Fruit fly (Drosophila melanogaster) whole organism, prepupa: ENCODE data around the gene CG42710.

ENCODE experiments used
- Blimp-1 ChIP-seq: fragments of 200-800 bp; sonication (Bioruptor generic); optimal IDR thresholded peaks from 3 replicates; lab custom pipeline; 2017; ENCODE audit warnings: missing biosample characterization, missing genetic modification characterization, mild to moderate bottlenecking, moderate library complexity, missing genetic modification reagents
- CG11762 ChIP-seq: fragments of 200-800 bp; sonication (Bioruptor generic); optimal IDR thresholded peaks from 3 replicates; lab custom pipeline; 2016; ENCODE audit warnings: missing biosample characterization, missing genetic modification characterization; ENCODE audit not compliant: insufficient read depth
- CG15336 ChIP-seq: fragments of 200-800 bp; sonication (Bioruptor generic); IDR thresholded peaks from 2 replicates; pipeline ENCODE4 v1.3.6; 2022; ENCODE audit warnings: missing biosample characterization, missing genetic modification characterization
- CG16779 ChIP-seq: fragments of 200-800 bp; sonication (Bioruptor generic); optimal IDR thresholded peaks from 3 replicates; lab custom pipeline; 2017; ENCODE audit warnings: missing biosample characterization, mild to moderate bottlenecking, missing genetic modification characterization
- CG3032 ChIP-seq: fragments of 200-800 bp; optimal IDR thresholded peaks from 2 replicates; lab custom pipeline; 2019; ENCODE audit warnings: missing biosample characterization, mild to moderate bottlenecking, missing genetic modification characterization, moderate library complexity
- CG3919 ChIP-seq: fragments of 200-800 bp; sonication (Bioruptor generic); optimal IDR thresholded peaks from 3 replicates; lab custom pipeline; 2016; ENCODE audit warnings: missing biosample characterization, missing genetic modification characterization
- CG6276 ChIP-seq: fragments of 200-800 bp; sonication (Bioruptor generic); optimal IDR thresholded peaks from 2 replicates; lab custom pipeline; 2017; ENCODE audit warnings: missing biosample characterization, mild to moderate bottlenecking, missing genetic modification characterization
- CG8632 ChIP-seq: fragments of 200-800 bp; sonication (Bioruptor generic); optimal IDR thresholded peaks from 3 replicates; lab custom pipeline; 2016; ENCODE audit warnings: missing biosample characterization, missing genetic modification characterization
- CG9139 ChIP-seq: fragments of 200-800 bp; sonication (Bioruptor generic); optimal IDR thresholded peaks from 3 replicates; lab custom pipeline; 2017; ENCODE audit warnings: missing biosample characterization, mild to moderate bottlenecking, missing genetic modification characterization
- Lpt ChIP-seq: fragments of 200-800 bp; sonication (Bioruptor generic); optimal IDR thresholded peaks from 3 replicates; lab custom pipeline; 2016; ENCODE audit warnings: missing biosample characterization, missing genetic modification characterization
- fkh ChIP-seq: fragments of 200-800 bp; sonication (Bioruptor generic); optimal IDR thresholded peaks from 3 replicates; lab custom pipeline; 2017; ENCODE audit warnings: missing biosample characterization, mild to moderate bottlenecking, missing genetic modification characterization, moderate library complexity
- vri ChIP-seq: fragments of 200-800 bp; sonication (Bioruptor generic); optimal IDR thresholded peaks from 3 replicates; lab custom pipeline; 2016; ENCODE audit warnings: missing biosample characterization, mild to moderate bottlenecking, missing genetic modification characterization

- TF ChIP-seq CG3919 (GFP tag; lab: Kevin White, UChicago): no peak
- no peak for TF ChIP-seq CG6276 (GFP tag; lab: Kevin White, UChicago)
- TF ChIP-seq Blimp-1 (GFP tag; lab: Kevin White, UChicago): no peak
- TF ChIP-seq CG11762: no peak
- no peak for TF ChIP-seq fkh
- TF ChIP-seq vri (GFP tag; lab: Kevin White, UChicago): no peak
- TF ChIP-seq CG9139 (GFP tag; lab: Kevin White, UChicago): no peak
- no peak for TF ChIP-seq Lpt (GFP tag; lab: Kevin White, UChicago)
- TF ChIP-seq CG16779 (tag; lab: Kevin White, UChicago): no peak
- no peak for TF ChIP-seq CG3032 (tag; lab: Kevin White, UChicago)
- no peak for TF ChIP-seq CG15336 (GFP tag; lab: Robert Waterston, UW)
- TF ChIP-seq CG8632 (GFP tag; lab: Kevin White, UChicago): no peak
These were observed 39.2 kb downstream of the CG42710 start for dm6 chr2L:8743082-8743481.
